Worm (Caenorhabditis elegans) whole organism, dauer: Measurements from ENCODE around the gene W03D2.9.

Experiments
- unc-62 ChIP-seq: sonication (generic microtip); optimal IDR thresholded peaks from 2 replicates; lab custom pipeline; 2017; ENCODE audit warnings: missing biosample characterization, missing genetic modification reagents, missing genetic modification characterization

W03D2.9 gene

ce11 chrIV:4074610-4075009 lies at the start of gene W03D2.9:
TSS of gene W03D2.9 (minus strand) at chrIV:4074710.
- TF ChIP-seq unc-62 (GFP tag; lab: Kevin White, UChicago) = no peak

- no peak for TF ChIP-seq unc-62 (GFP tag; lab: Kevin White, UChicago)
These were observed 48.6 kb upstream of the W03D2.9 start, which contains the start of gene mul-1 for ce11 chrIV:4123083-4123482. TSS of gene mul-1 (minus strand) at chrIV:4123166.

- no peak for TF ChIP-seq unc-62 (GFP tag; lab: Kevin White, UChicago)
These were observed 46.5 kb upstream of the W03D2.9 start for ce11 chrIV:4121055-4121454.

- no peak for TF ChIP-seq unc-62 (GFP tag; lab: Kevin White, UChicago)
These were observed 45.8 kb upstream of the W03D2.9 start, which contains the start of gene F49F1.5 for ce11 chrIV:4120263-4120662. TSS of gene F49F1.5 (minus strand) at chrIV:4120415.

- no peak for TF ChIP-seq unc-62 (GFP tag; lab: Kevin White, UChicago)
These were observed 42.9 kb upstream of the W03D2.9 start, which contains the start of gene drd-50 for ce11 chrIV:4117432-4117831. TSS of gene drd-50 (plus strand) at chrIV:4117732.

- TF ChIP-seq unc-62 (GFP tag; lab: Kevin White, UChicago) = no peak
These were observed 41.1 kb upstream of the W03D2.9 start, which contains the start of the genes F49F1.4 and F49F1.2 for ce11 chrIV:4115634-4116033. TSS of gene F49F1.4 (minus strand) at chrIV:4115734. TSS of gene F49F1.2 (plus strand) at chrIV:4115943.

ce11 chrIV:4114526-4114925 lies 40.0 kb upstream of the W03D2.9 start, which contains the start of gene F49F1.15:
TSS of gene F49F1.15 (minus strand) at chrIV:4114626.
- no peak for TF ChIP-seq unc-62 (GFP tag; lab: Kevin White, UChicago)

- TF ChIP-seq unc-62 (GFP tag; lab: Kevin White, UChicago) = no peak
These were observed 37.9 kb upstream of the W03D2.9 start, which contains the start of gene F49F1.14 for ce11 chrIV:4112387-4112786. TSS of gene F49F1.14 (minus strand) at chrIV:4112487.

- TF ChIP-seq unc-62 (GFP tag; lab: Kevin White, UChicago) = no peak
These were observed 34.3 kb upstream of the W03D2.9 start, which contains the start of gene C35B1.7 for ce11 chrIV:4108767-4109166. TSS of gene C35B1.7 (plus strand) at chrIV:4109067.

ce11 chrIV:4102720-4103119 lies 28.2 kb upstream of the W03D2.9 start, which contains the start of gene ubc-1:
TSS of gene ubc-1 (plus strand) at chrIV:4103020.
- TF ChIP-seq unc-62 (GFP tag; lab: Kevin White, UChicago) = no peak

- no peak for TF ChIP-seq unc-62 (GFP tag; lab: Kevin White, UChicago)
These were observed 25.3 kb upstream of the W03D2.9 start for ce11 chrIV:4099773-4100172.

ce11 chrIV:4096940-4097339 lies 22.4 kb upstream of the W03D2.9 start:
- TF ChIP-seq unc-62 (GFP tag; lab: Kevin White, UChicago) = no peak

- no peak for TF ChIP-seq unc-62 (GFP tag; lab: Kevin White, UChicago)
These were observed 19.9 kb upstream of the W03D2.9 start for ce11 chrIV:4094364-4094763.

- TF ChIP-seq unc-62 (GFP tag; lab: Kevin White, UChicago) = no peak
These were observed 18.6 kb upstream of the W03D2.9 start for ce11 chrIV:4093087-4093486.

ce11 chrIV:4085787-4086262 lies 11.3 kb upstream of the W03D2.9 start, which contains the start of gene C35B1.2:
TSS of gene C35B1.2 (plus strand) at chrIV:4086212.
- no peak for TF ChIP-seq unc-62 (GFP tag; lab: Kevin White, UChicago)

ce11 chrIV:4085022-4085421 lies 10.5 kb upstream of the W03D2.9 start:
- no peak for TF ChIP-seq unc-62 (GFP tag; lab: Kevin White, UChicago)

- TF ChIP-seq unc-62 (GFP tag; lab: Kevin White, UChicago) = no peak
These were observed 9.6 kb upstream of the W03D2.9 start, which contains the start of gene C35B1.5 for ce11 chrIV:4084109-4084508. TSS of gene C35B1.5 (minus strand) at chrIV:4084209.
